Fruit fly (Drosophila melanogaster): ENCODE results near the gene CCT4.
A peak's percentile ranks its signal among the peaks of the same experiment; 100 is the strongest.

The CCT4 gene

dm6 chr2L:12720430-12721396 is 28.0 kb upstream of the CCT4 start (continued):
- peak; percentile 20 for TF ChIP-seq Nf-YB (GFP tag; optimal IDR thresholded peaks at IDR 0.05)
- TF ChIP-seq Ssrp (tag; optimal IDR thresholded peaks at IDR 0.05): no peak
- TF ChIP-seq jumu (GFP tag; optimal IDR thresholded peaks at IDR 0.05): no peak
- TF ChIP-seq Med (GFP tag): peak; percentile 91
- peak; percentile 46 for TF ChIP-seq CG4424 (GFP tag; optimal IDR thresholded peaks at IDR 0.05)
- peak; percentile 70 for TF ChIP-seq stc (GFP tag; IDR thresholded peaks at IDR 0.05)
- peak; percentile 25 for TF ChIP-seq Sox100B (GFP tag; optimal IDR thresholded peaks at IDR 0.05)
- peak; percentile 34 for TF ChIP-seq Side (GFP tag; optimal IDR thresholded peaks at IDR 0.05)
- TF ChIP-seq CG8924 (tag; optimal IDR thresholded peaks at IDR 0.05): no peak
- peak; percentile 62 for TF ChIP-seq Ets65A (GFP tag)
- peak; percentile 79 for TF ChIP-seq row (GFP tag; IDR thresholded peaks at IDR 0.05)
- TF ChIP-seq disco-r (GFP tag; optimal IDR thresholded peaks at IDR 0.05): no peak
- no peak for TF ChIP-seq Tbp (GFP tag; optimal IDR thresholded peaks at IDR 0.05)

dm6 chr2L:12719712-12720429 is 27.1 kb upstream of the CCT4 start:
- TF ChIP-seq nom (GFP tag; optimal IDR thresholded peaks at IDR 0.05) (peak; percentile 23), CG2199 (GFP tag; IDR thresholded peaks at IDR 0.05) (no peak), CG8290 (GFP tag; optimal IDR thresholded peaks at IDR 0.05) (no peak), CG8290 (tag; optimal IDR thresholded peaks at IDR 0.05) (peak in 1 of 2 experiments; percentile 22), emc (GFP tag; optimal IDR thresholded peaks at IDR 0.05) (no peak), CG13775 (GFP tag; optimal IDR thresholded peaks at IDR 0.05) (no peak), CG14014 (GFP tag; IDR thresholded peaks at IDR 0.05) (no peak), CG17361 (GFP tag; IDR thresholded peaks at IDR 0.05) (no peak), CG4328 (GFP tag; optimal IDR thresholded peaks at IDR 0.05) (no peak), Kr (GFP tag; optimal IDR thresholded peaks at IDR 0.05) (no peak), caup (GFP tag; optimal IDR thresholded peaks at IDR 0.05; ENCODE audit: severe bottlenecking) (no peak), Dp (GFP tag; optimal IDR thresholded peaks at IDR 0.05) (no peak), cg (GFP tag; optimal IDR thresholded peaks at IDR 0.05) (no peak), CG31224 (GFP tag; IDR thresholded peaks at IDR 0.05) (peak; percentile 57), sc (optimal IDR thresholded peaks at IDR 0.05) (no peak), sc (GFP tag; optimal IDR thresholded peaks at IDR 0.05) (no peak), CG3838 (GFP tag; optimal IDR thresholded peaks at IDR 0.05) (no peak), Pdp1 (GFP tag; optimal IDR thresholded peaks at IDR 0.05) (peak in 1 of 2 experiments; percentile 89), CG13287 (GFP tag; IDR thresholded peaks at IDR 0.05; ENCODE audit: partially characterized antibody) (no peak), NfI (GFP tag; optimal IDR thresholded peaks at IDR 0.05) (no peak), cwo (GFP tag; optimal IDR thresholded peaks at IDR 0.05) (peak; percentile 6), luna (GFP tag; optimal IDR thresholded peaks at IDR 0.05) (no peak), onecut (GFP tag; IDR thresholded peaks at IDR 0.05) (no peak), Hey (tag; optimal IDR thresholded peaks at IDR 0.05) (peak; percentile 60), bsh (GFP tag; optimal IDR thresholded peaks at IDR 0.05) (peak in 1 of 2 experiments; percentile 18), yki (optimal IDR thresholded peaks at IDR 0.05) (no peak), az2 (GFP tag; optimal IDR thresholded peaks at IDR 0.05) (no peak), CG18476 (GFP tag; optimal IDR thresholded peaks at IDR 0.05) (no peak), CG16779 (GFP tag; IDR thresholded peaks at IDR 0.05) (no peak), Med (GFP tag) (peak; percentile 73), CG7372 (GFP tag; IDR thresholded peaks at IDR 0.05) (no peak), CG4404 (GFP tag; IDR thresholded peaks at IDR 0.05) (no peak), ken (GFP tag; IDR thresholded peaks at IDR 0.05) (no peak), B-H2 (GFP tag; optimal IDR thresholded peaks at IDR 0.05) (no peak), Adf1 (GFP tag; IDR thresholded peaks at IDR 0.05) (no peak), MTF-1 (GFP tag; optimal IDR thresholded peaks at IDR 0.05; ENCODE audit: borderline replicate concordance) (no peak)

Data from whole organism, embryonic.